Worm (Caenorhabditis elegans): ENCODE results near the gene hrpf-2.

DNA sequence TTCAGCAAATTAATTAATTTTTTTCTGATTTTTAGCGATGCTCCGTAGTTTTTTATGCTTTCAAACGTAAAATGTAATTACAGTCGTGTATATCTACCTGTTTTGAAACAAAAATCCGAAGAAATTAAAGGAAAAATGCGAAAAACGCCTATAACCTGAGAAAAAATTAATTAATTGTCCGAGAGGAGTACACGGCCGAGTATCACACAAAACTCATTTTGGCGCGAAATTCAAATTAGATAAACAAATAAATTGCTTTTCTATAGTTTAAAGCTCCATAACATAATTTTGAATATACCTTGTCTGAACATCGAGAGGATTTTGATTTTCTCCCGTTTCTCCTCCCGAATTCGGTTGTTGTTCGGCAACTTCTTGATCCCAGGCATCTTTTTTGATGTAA is 6.8 kb downstream of the hrpf-2 start:
- TF ChIP-seq F37B4.10 (GFP tag; IDR thresholded peaks at IDR 0.05): no peak
- no peak for TF ChIP-seq egl-44 (GFP tag; IDR thresholded peaks at IDR 0.05)
- TF ChIP-seq hmg-20 (GFP tag; IDR thresholded peaks at IDR 0.05): no peak
- TF ChIP-seq F52B5.7 (tag; optimal IDR thresholded peaks at IDR 0.05): no peak
- no peak for TF ChIP-seq hrde-1 (tag; optimal IDR thresholded peaks at IDR 0.05; ENCODE audit: borderline replicate concordance)
- TF ChIP-seq Y67H2A.10 (GFP tag; conservative IDR thresholded peaks at IDR 0.05): no peak
- TF ChIP-seq mxl-1 (tag; optimal IDR thresholded peaks at IDR 0.05): no peak
